Fruit fly (Drosophila melanogaster) S2 (cell line): ENCODE measurements around the gene BobA.

Source experiments
- CG8478 ChIP-seq: fragments of >200 bp; optimal IDR thresholded peaks from 2 replicates; lab custom pipeline; 2018
- CTCF ChIP-seq, 2 experiments: fragments of >200 bp; optimal IDR thresholded peaks; 2 replicates each; lab custom pipeline; 2018

- no peak for TF ChIP-seq CG8478
- TF ChIP-seq CTCF (optimal IDR thresholded peaks at IDR 0.05; lab: Kevin White, UChicago) = no peak
These were observed 24.3 kb upstream of the BobA start for dm6 chr3L:14970213-14970612.
